Worm (Caenorhabditis elegans): ENCODE results near the gene Y77E11A.12.
A peak's percentile ranks its signal among the peaks of the same experiment; 100 is the strongest.

Gene Y77E11A.12

DNA sequence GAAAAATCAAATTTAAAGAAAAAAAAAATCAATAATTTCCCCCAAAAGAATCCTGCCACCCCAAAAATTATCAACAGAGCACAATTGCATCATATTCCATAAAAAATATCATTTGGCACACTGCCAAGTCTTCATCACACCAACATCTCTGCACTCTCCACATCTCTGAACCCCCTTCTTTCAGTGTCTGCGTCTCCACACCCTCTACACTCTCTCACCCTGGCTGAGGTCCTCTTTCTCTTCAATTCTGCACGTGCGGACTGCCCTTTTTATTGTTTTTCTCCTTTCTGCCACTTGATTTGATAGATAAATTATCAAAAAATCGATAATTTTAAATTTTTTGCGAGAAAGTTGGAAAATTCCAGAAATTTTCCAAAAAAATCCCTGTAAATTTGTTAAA, 22.5 kb upstream of the Y77E11A.12 start, which contains the start of gene hxk-3 (continued):
- TF ChIP-seq nfya-2 (GFP tag; IDR thresholded peaks at IDR 0.05) (no peak), B0336.3 (GFP tag; IDR thresholded peaks at IDR 0.05) (no peak), lin-35 (GFP tag; optimal IDR thresholded peaks at IDR 0.05) (no peak), hrde-1 (tag; optimal IDR thresholded peaks at IDR 0.05; ENCODE audit: borderline replicate concordance) (no peak), rec-8 (tag; optimal IDR thresholded peaks at IDR 0.05) (no peak), zfh-2 (GFP tag; conservative IDR thresholded peaks at IDR 0.05) (no peak; the same call in 1 of the 2 replicates), lir-1 (GFP tag; conservative IDR thresholded peaks at IDR 0.05) (no peak), dpl-1 (GFP tag; optimal IDR thresholded peaks at IDR 0.05) (no peak), nfya-1 (tag; optimal IDR thresholded peaks at IDR 0.05; ENCODE audit: borderline replicate concordance, insufficient read depth) (no peak), madf-6 (GFP tag; IDR thresholded peaks at IDR 0.05) (no peak), nhr-120 (GFP tag; IDR thresholded peaks at IDR 0.05) (no peak), ekl-4 (GFP tag; IDR thresholded peaks at IDR 0.05) (no peak), him-1 (tag; optimal IDR thresholded peaks at IDR 0.05) (no peak), nhr-179 (tag; optimal IDR thresholded peaks at IDR 0.05) (no peak), F37B4.10 (GFP tag; IDR thresholded peaks at IDR 0.05) (no peak), egl-18 (GFP tag; IDR thresholded peaks at IDR 0.05) (no peak), Y53F4B.3 (GFP tag; IDR thresholded peaks at IDR 0.05) (no peak), attf-3 (GFP tag; conservative IDR thresholded peaks at IDR 0.05) (no peak), hsf-1 (GFP tag; IDR thresholded peaks at IDR 0.05) (no peak), ceh-91 (GFP tag; IDR thresholded peaks at IDR 0.05) (no peak), lin-40 (tag; optimal IDR thresholded peaks at IDR 0.05) (peak; percentile 34), let-526 (GFP tag; IDR thresholded peaks at IDR 0.05) (no peak), ceh-79 (tag; optimal IDR thresholded peaks at IDR 0.05) (no peak), xnd-1 (tag; optimal IDR thresholded peaks at IDR 0.05) (no peak), lsy-27 (tag; optimal IDR thresholded peaks at IDR 0.05; ENCODE audit: borderline replicate concordance, insufficient read depth) (no peak), rcor-1 (GFP tag; IDR thresholded peaks at IDR 0.05) (no peak), B0019.2 (GFP tag; conservative IDR thresholded peaks at IDR 0.05) (no peak), ceh-58 (GFP tag; IDR thresholded peaks at IDR 0.05) (no peak), F57A8.1 (GFP tag; optimal IDR thresholded peaks at IDR 0.05) (no peak), T26A5.8 (tag; optimal IDR thresholded peaks at IDR 0.05) (no peak), Y56A3A.18 (GFP tag; IDR thresholded peaks at IDR 0.05) (no peak), tbp1 (GFP tag; optimal IDR thresholded peaks at IDR 0.05) (peak; percentile 2), tlf-1 (GFP tag; optimal IDR thresholded peaks at IDR 0.05) (no peak), gei-17 (GFP tag; optimal IDR thresholded peaks at IDR 0.05) (no peak), lag-1 (GFP tag; IDR thresholded peaks at IDR 0.05) (no peak), nhr-27 (tag; optimal IDR thresholded peaks at IDR 0.05) (no peak), nfyb-1 (GFP tag; IDR thresholded peaks at IDR 0.05) (no peak), ztf-28 (GFP tag; IDR thresholded peaks at IDR 0.05) (no peak), aptf-2 (GFP tag; conservative IDR thresholded peaks at IDR 0.05) (no peak), F55B11.4 (tag; optimal IDR thresholded peaks at IDR 0.05; ENCODE audit: borderline replicate concordance, insufficient read depth) (no peak), hmg-1.2 (GFP tag; IDR thresholded peaks at IDR 0.05) (peak; percentile 97), efl-1 (GFP tag; optimal IDR thresholded peaks at IDR 0.05) (no peak), F57C9.4 (tag; optimal IDR thresholded peaks at IDR 0.05) (no peak), egl-44 (GFP tag; IDR thresholded peaks at IDR 0.05) (no peak), ztf-22 (GFP tag; optimal IDR thresholded peaks at IDR 0.05) (no peak), nhr-80 (tag; optimal IDR thresholded peaks at IDR 0.05) (no peak), die-1 (tag; optimal IDR thresholded peaks at IDR 0.05) (no peak)

Measured in whole organism, young adult.